Fruit fly (Drosophila melanogaster): ENCODE measurements around the gene CG34150.

dm6 chr3R:24805048-24805447 lies 9.0 kb upstream of the CG34150 start, which contains the start of gene polybromo:
- TF ChIP-seq fru (GFP tag; optimal IDR thresholded peaks at IDR 0.05) = no peak
- no peak for TF ChIP-seq Rel (GFP tag; optimal IDR thresholded peaks at IDR 0.05)
- TF ChIP-seq Rel (tag; optimal IDR thresholded peaks at IDR 0.05) = no peak
- no peak for TF ChIP-seq h (GFP tag; optimal IDR thresholded peaks at IDR 0.05)
- no peak for TF ChIP-seq lola (GFP tag; optimal IDR thresholded peaks at IDR 0.05)
- TF ChIP-seq Dfd (GFP tag; optimal IDR thresholded peaks at IDR 0.05) = no peak
- no peak for TF ChIP-seq sage (GFP tag; optimal IDR thresholded peaks at IDR 0.05)
- TF ChIP-seq usp (GFP tag; optimal IDR thresholded peaks at IDR 0.05) = no peak
